Fruit fly (Drosophila melanogaster) whole organism, embryonic: ENCODE results near the gene bwa.

Experiments
- ATbp ChIP-seq: fragments of 200-800 bp; sonication (Bioruptor generic); optimal IDR thresholded peaks from 2 replicates; lab custom pipeline; 2017; ENCODE audit warnings: missing biosample characterization, mild to moderate bottlenecking, missing genetic modification characterization, missing genetic modification reagents
- Adf1 ChIP-seq: fragments of 200-800 bp; sonication (Bioruptor generic); IDR thresholded peaks from 2 replicates; pipeline ENCODE4 v1.3.6; 2022; ENCODE audit warnings: missing biosample characterization, missing genetic modification characterization
- Antp ChIP-seq: fragments of 200-800 bp; sonication (Bioruptor generic); optimal IDR thresholded peaks from 3 replicates; lab custom pipeline; 2016; ENCODE audit warnings: missing biosample characterization, missing genetic modification characterization
- CG11696 ChIP-seq: fragments of 200-800 bp; sonication (Bioruptor generic); IDR thresholded peaks from 2 replicates; pipeline ENCODE4 v1.3.6; 2022; ENCODE audit warnings: missing biosample characterization, missing genetic modification characterization
- CG1233 ChIP-seq: fragments of 200-800 bp; sonication (Bioruptor generic); optimal IDR thresholded peaks from 4 replicates; lab custom pipeline; 2018; ENCODE audit warnings: missing biosample characterization, mild to moderate bottlenecking, missing genetic modification characterization
- CG12942 ChIP-seq: fragments of 200-800 bp; sonication (Bioruptor generic); optimal IDR thresholded peaks from 3 replicates; lab custom pipeline; 2016; ENCODE audit warnings: missing biosample characterization, missing genetic modification characterization
- CG15601 ChIP-seq: fragments of 200-800 bp; sonication (Bioruptor generic); optimal IDR thresholded peaks from 3 replicates; lab custom pipeline; 2019; ENCODE audit warnings: missing biosample characterization, mild to moderate bottlenecking, missing genetic modification characterization, moderate library complexity
- CG1602 ChIP-seq: fragments of 200-800 bp; sonication (Bioruptor generic); optimal IDR thresholded peaks from 3 replicates; lab custom pipeline; 2016; ENCODE audit warnings: missing biosample characterization, missing genetic modification characterization
- CG16813 ChIP-seq: fragments of 200-800 bp; sonication (Bioruptor generic); IDR thresholded peaks from 3 replicates; pipeline ENCODE4 v1.3.6; 2022; ENCODE audit warnings: missing biosample characterization, missing genetic modification characterization; ENCODE audit not compliant: partially characterized antibody
- CG17829 ChIP-seq: fragments of 200-800 bp; optimal IDR thresholded peaks from 2 replicates; lab custom pipeline; 2019; ENCODE audit warnings: missing biosample characterization, mild to moderate bottlenecking, missing genetic modification characterization, moderate library complexity
- CG2199 ChIP-seq: fragments of 200-800 bp; sonication (Bioruptor generic); IDR thresholded peaks from 3 replicates; pipeline ENCODE4 v1.3.6; 2022; ENCODE audit warnings: missing biosample characterization, missing genetic modification characterization
- CG2712 ChIP-seq: fragments of 200-800 bp; optimal IDR thresholded peaks from 3 replicates; lab custom pipeline; 2019; ENCODE audit warnings: missing biosample characterization, mild to moderate bottlenecking, missing genetic modification characterization, moderate library complexity
- CG4328 ChIP-seq: fragments of 200-800 bp; sonication (Bioruptor generic); optimal IDR thresholded peaks from 3 replicates; lab custom pipeline; 2017; ENCODE audit warnings: missing biosample characterization, missing genetic modification reagents, missing genetic modification characterization
- CG4820 ChIP-seq: fragments of 200-800 bp; sonication (Bioruptor generic); optimal IDR thresholded peaks from 3 replicates; lab custom pipeline; 2016; ENCODE audit warnings: missing biosample characterization, missing genetic modification characterization
- CG5180 ChIP-seq: fragments of 200-800 bp; sonication (Bioruptor generic); optimal IDR thresholded peaks from 3 replicates; lab custom pipeline; 2017; ENCODE audit warnings: missing biosample characterization, missing genetic modification characterization, mild to moderate bottlenecking, moderate library complexity, missing genetic modification reagents
- CG7786 ChIP-seq: fragments of 200-800 bp; sonication (Bioruptor generic); optimal IDR thresholded peaks from 2 replicates; lab custom pipeline; 2016; ENCODE audit warnings: missing biosample characterization, missing genetic modification characterization
- CG7963 ChIP-seq: fragments of 200-800 bp; sonication (Bioruptor generic); IDR thresholded peaks from 3 replicates; pipeline ENCODE4 v1.3.6; 2022; ENCODE audit warnings: missing biosample characterization, missing genetic modification characterization; ENCODE audit not compliant: partially characterized antibody
- CG8478 ChIP-seq: fragments of >200 bp; optimal IDR thresholded peaks from 2 replicates; lab custom pipeline; 2018
- CG9609 ChIP-seq: fragments of 200-800 bp; sonication (Bioruptor generic); optimal IDR thresholded peaks from 3 replicates; lab custom pipeline; 2016; ENCODE audit warnings: missing biosample characterization, missing genetic modification characterization
- D19A ChIP-seq: fragments of 200-800 bp; optimal IDR thresholded peaks from 3 replicates; lab custom pipeline; 2019; ENCODE audit warnings: missing biosample characterization, mild to moderate bottlenecking, missing genetic modification characterization, moderate library complexity
- Fer1 ChIP-seq: fragments of 200-800 bp; sonication (Bioruptor generic); optimal IDR thresholded peaks from 2 replicates; lab custom pipeline; 2017; ENCODE audit warnings: missing biosample characterization, mild to moderate bottlenecking, missing genetic modification characterization
- H2.0 ChIP-seq: fragments of 200-800 bp; sonication (Bioruptor generic); IDR thresholded peaks from 2 replicates; pipeline ENCODE4 v1.3.6; 2022; ENCODE audit warnings: missing biosample characterization, missing genetic modification characterization
- HLH54F ChIP-seq: fragments of 200-800 bp; sonication (Bioruptor generic); optimal IDR thresholded peaks from 3 replicates; lab custom pipeline; 2016; ENCODE audit warnings: missing biosample characterization, missing genetic modification characterization
- Mad ChIP-seq: fragments of 200-800 bp; sonication (Bioruptor generic); optimal IDR thresholded peaks from 2 replicates; lab custom pipeline; 2016; ENCODE audit warnings: missing biosample characterization, missing genetic modification characterization
- NK7.1 ChIP-seq: fragments of 200-800 bp; sonication (Bioruptor generic); optimal IDR thresholded peaks from 3 replicates; lab custom pipeline; 2016; ENCODE audit warnings: missing biosample characterization, missing genetic modification characterization
- Nf-YC ChIP-seq: fragments of 200-800 bp; optimal IDR thresholded peaks from 3 replicates; lab custom pipeline; 2019; ENCODE audit warnings: missing biosample characterization, mild to moderate bottlenecking, missing genetic modification characterization, moderate library complexity
- Opbp ChIP-seq: fragments of 200-800 bp; sonication (Bioruptor generic); IDR thresholded peaks from 3 replicates; pipeline ENCODE4 v1.3.6; 2022; ENCODE audit warnings: missing biosample characterization, missing genetic modification characterization; ENCODE audit not compliant: partially characterized antibody
- Optix ChIP-seq: fragments of 200-800 bp; sonication (Bioruptor generic); IDR thresholded peaks from 3 replicates; pipeline ENCODE4 v1.3.6; 2022; ENCODE audit warnings: missing biosample characterization, missing genetic modification characterization
- Rx ChIP-seq: fragments of 200-800 bp; sonication (Bioruptor generic); IDR thresholded peaks from 2 replicates; pipeline ENCODE4 v1.3.6; 2022; ENCODE audit warnings: missing biosample characterization, missing genetic modification characterization
- Scr ChIP-seq: fragments of 200-800 bp; sonication (Bioruptor generic); IDR thresholded peaks from 2 replicates; pipeline ENCODE4 v1.3.6; 2022; ENCODE audit warnings: missing biosample characterization, missing genetic modification characterization; ENCODE audit not compliant: partially characterized antibody
- bsh ChIP-seq, 2 experiments: fragments of 200-800 bp; sonication (Bioruptor generic); optimal IDR thresholded peaks; 2 replicates each; lab custom pipeline; 2017 to 2018; ENCODE audit warnings: mild to moderate bottlenecking in 2 of 2, missing biosample characterization in 2 of 2, missing genetic modification characterization in 2 of 2, moderate library complexity in 1 of 2
- dati ChIP-seq: fragments of 200-800 bp; sonication (Bioruptor generic); IDR thresholded peaks from 2 replicates; pipeline ENCODE4 v1.3.6; 2022; ENCODE audit warnings: missing biosample characterization, missing genetic modification characterization
- disco-r ChIP-seq: fragments of 200-800 bp; sonication (Bioruptor generic); optimal IDR thresholded peaks from 2 replicates; lab custom pipeline; 2016; ENCODE audit warnings: missing biosample characterization, missing genetic modification characterization
- eyg ChIP-seq: fragments of 200-800 bp; sonication (Bioruptor generic); optimal IDR thresholded peaks from 3 replicates; lab custom pipeline; 2016; ENCODE audit warnings: missing biosample characterization, missing genetic modification characterization
- gsb-n ChIP-seq: fragments of 200-800 bp; sonication (Bioruptor generic); optimal IDR thresholded peaks from 3 replicates; lab custom pipeline; 2018; ENCODE audit warnings: missing biosample characterization, mild to moderate bottlenecking, missing genetic modification characterization
- gt ChIP-seq: fragments of 200-800 bp; sonication (Bioruptor generic); IDR thresholded peaks from 2 replicates; pipeline ENCODE4 v1.3.6; 2022; ENCODE audit warnings: missing biosample characterization, missing genetic modification characterization
- hbn ChIP-seq: fragments of 200-800 bp; sonication (Bioruptor generic); IDR thresholded peaks from 2 replicates; pipeline ENCODE4 v1.3.6; 2022; ENCODE audit warnings: missing biosample characterization, missing genetic modification characterization; ENCODE audit not compliant: partially characterized antibody
- lilli ChIP-seq: fragments of 200-800 bp; sonication (Bioruptor generic); optimal IDR thresholded peaks from 3 replicates; lab custom pipeline; 2016; ENCODE audit warnings: missing biosample characterization, missing genetic modification characterization
- maf-S ChIP-seq: fragments of 200-800 bp; sonication (Bioruptor generic); optimal IDR thresholded peaks from 2 replicates; lab custom pipeline; 2016; ENCODE audit warnings: missing biosample characterization, missing genetic modification characterization
- nmo ChIP-seq: fragments of 200-800 bp; sonication (Bioruptor generic); optimal IDR thresholded peaks from 2 replicates; lab custom pipeline; 2018; ENCODE audit warnings: missing biosample characterization, mild to moderate bottlenecking, missing genetic modification characterization, moderate library complexity
- otp ChIP-seq: fragments of 200-800 bp; sonication (Bioruptor generic); IDR thresholded peaks from 3 replicates; pipeline ENCODE4, ENCODE4 v1.3.6; 2022; ENCODE audit warnings: missing biosample characterization, missing genetic modification characterization
- p53 ChIP-seq: fragments of 200-800 bp; sonication (Bioruptor generic); optimal IDR thresholded peaks from 2 replicates; lab custom pipeline; 2016; ENCODE audit warnings: missing biosample characterization, missing genetic modification characterization
- phol ChIP-seq: fragments of 200-800 bp; sonication (Bioruptor generic); optimal IDR thresholded peaks from 3 replicates; lab custom pipeline; 2018; ENCODE audit warnings: missing biosample characterization, mild to moderate bottlenecking, missing genetic modification characterization, moderate library complexity
- pita ChIP-seq: fragments of 200-800 bp; sonication (Bioruptor generic); optimal IDR thresholded peaks from 2 replicates; lab custom pipeline; 2017; ENCODE audit warnings: missing biosample characterization, mild to moderate bottlenecking, missing genetic modification characterization
- pros ChIP-seq: fragments of 200-800 bp; sonication (Bioruptor generic); optimal IDR thresholded peaks from 3 replicates; lab custom pipeline; 2019; ENCODE audit warnings: missing biosample characterization, mild to moderate bottlenecking, missing genetic modification characterization, moderate library complexity
- salm ChIP-seq: fragments of 200-800 bp; sonication (Bioruptor generic); optimal IDR thresholded peaks from 2 replicates; lab custom pipeline; 2018; ENCODE audit warnings: missing biosample characterization, mild to moderate bottlenecking, missing genetic modification characterization
- stc ChIP-seq: fragments of 200-800 bp; sonication (Bioruptor generic); IDR thresholded peaks from 2 replicates; pipeline ENCODE4 v1.3.6; 2022; ENCODE audit warnings: missing biosample characterization, missing genetic modification characterization
- sug ChIP-seq: fragments of 200-800 bp; optimal IDR thresholded peaks from 2 replicates; lab custom pipeline; 2019; ENCODE audit warnings: missing biosample characterization, mild to moderate bottlenecking, missing genetic modification characterization, moderate library complexity
- tx ChIP-seq: fragments of 200-800 bp; sonication (Bioruptor generic); optimal IDR thresholded peaks from 2 replicates; lab custom pipeline; 2016; ENCODE audit warnings: missing biosample characterization, missing genetic modification characterization

bwa gene

DNA sequence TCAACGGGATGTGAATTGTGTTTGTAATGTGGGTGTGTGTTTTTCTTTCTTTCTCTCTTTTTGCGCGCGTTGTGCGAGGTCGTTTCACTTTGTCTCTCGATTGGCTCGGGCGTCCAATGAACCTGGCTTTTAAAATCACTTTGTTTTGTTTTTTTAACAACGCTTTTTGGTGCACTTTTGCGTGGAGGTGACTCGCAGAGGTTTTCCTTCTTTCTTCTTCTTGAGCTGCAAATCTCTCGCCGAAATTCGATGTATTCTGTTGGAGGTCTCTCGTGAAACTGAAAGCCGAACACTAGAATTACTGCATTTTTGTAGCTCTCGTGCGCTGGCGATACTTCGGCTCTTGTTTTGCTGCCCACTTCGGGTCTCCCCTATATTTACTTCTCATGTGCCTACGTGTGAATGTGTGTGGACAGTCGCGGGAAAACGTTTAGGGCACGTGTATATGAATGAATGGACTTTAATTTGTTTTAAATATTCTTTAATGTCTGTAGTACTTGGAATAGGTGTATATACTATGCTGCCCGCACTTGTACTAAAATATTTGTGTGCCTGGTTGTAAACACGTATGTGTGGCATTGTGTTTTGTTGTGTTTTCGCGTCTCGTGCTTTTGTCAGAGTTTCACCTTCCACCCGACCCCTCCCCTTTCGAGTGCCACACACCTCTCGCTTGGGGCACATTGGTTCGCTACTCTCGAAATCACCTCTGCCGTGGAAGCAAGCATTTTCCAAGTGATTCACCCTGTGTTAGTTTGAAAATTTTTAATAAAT is 18.8 kb downstream of the bwa start, which contains the start of gene fok (continued):
- TF ChIP-seq gsb-n (tag; lab: Kevin White, UChicago) = peak; percentile 96
- TF ChIP-seq maf-S (GFP tag; lab: Kevin White, UChicago) = peak; percentile 94
- peak; percentile 94 to 96 for TF ChIP-seq bsh (GFP tag; optimal IDR thresholded peaks at IDR 0.05; lab: Kevin White, UChicago)
- peak; percentile 99 for TF ChIP-seq Fer1 (GFP tag; lab: Kevin White, UChicago)
- TF ChIP-seq pita (GFP tag; lab: Kevin White, UChicago) = no peak
- peak; percentile 100 for TF ChIP-seq CG11696
- TF ChIP-seq phol (tag; lab: Kevin White, UChicago) = peak; percentile 93
- peak; percentile 99 for TF ChIP-seq CG4328
- TF ChIP-seq disco-r (GFP tag; lab: Kevin White, UChicago) = peak; percentile 92
- no peak for TF ChIP-seq CG7963 (GFP tag; lab: Robert Waterston, UW)
- TF ChIP-seq CG12942 (GFP tag; lab: Kevin White, UChicago) = peak; percentile 86
- peak; percentile 92 for TF ChIP-seq Mad (GFP tag; lab: Kevin White, UChicago)
- TF ChIP-seq CG5180 = peak; percentile 92
- TF ChIP-seq H2.0 (GFP tag; lab: Robert Waterston, UW) = peak; percentile 91
- TF ChIP-seq CG15601 (tag; lab: Kevin White, UChicago) = peak; percentile 95
- peak; percentile 96 for TF ChIP-seq CG7786 (GFP tag; lab: Kevin White, UChicago)
- TF ChIP-seq otp = peak; percentile 86
- peak; percentile 93 for TF ChIP-seq CG4820 (GFP tag; lab: Kevin White, UChicago)
- 0 out of 3 replicates have a peak, but pooled peaks have one; percentile 28 for TF ChIP-seq Opbp (GFP tag; lab: Robert Waterston, UW)
- peak; percentile 29; the same call in 1 of the 2 replicates for TF ChIP-seq Scr
- TF ChIP-seq CG1602 (GFP tag; lab: Kevin White, UChicago) = peak; percentile 91
- TF ChIP-seq CG2199 = peak; percentile 82; the same call in 2 of the 3 replicates
- peak; percentile 97 for TF ChIP-seq CG2712 (tag; lab: Kevin White, UChicago)
- peak; percentile 98 for TF ChIP-seq sug (tag; lab: Kevin White, UChicago)
- TF ChIP-seq lilli (GFP tag; lab: Kevin White, UChicago) = peak; percentile 97
- TF ChIP-seq Antp (GFP tag; lab: Kevin White, UChicago) = peak; percentile 93
- peak; percentile 92 for TF ChIP-seq Nf-YC (tag; lab: Kevin White, UChicago)
- peak; percentile 88 for TF ChIP-seq Optix
- TF ChIP-seq dati = peak; percentile 45; the same call in 1 of the 2 replicates
- peak; percentile 97 for TF ChIP-seq CG17829 (tag; lab: Kevin White, UChicago)
- TF ChIP-seq HLH54F (GFP tag; lab: Kevin White, UChicago) = peak; percentile 95
- no peak for TF ChIP-seq CG8478 (lab: Kevin White, UChicago)
- TF ChIP-seq nmo (GFP tag; lab: Kevin White, UChicago) = peak; percentile 97
- peak; percentile 97 for TF ChIP-seq ATbp (GFP tag; lab: Kevin White, UChicago)
- TF ChIP-seq eyg (GFP tag; lab: Kevin White, UChicago) = peak; percentile 93
- peak; percentile 89 for TF ChIP-seq stc (GFP tag; lab: Robert Waterston, UW)
- TF ChIP-seq CG16813 = peak; percentile 44; the same call in 1 of the 3 replicates
- peak; percentile 79 for TF ChIP-seq p53
- peak; percentile 97 for TF ChIP-seq salm (tag; lab: Kevin White, UChicago)
- TF ChIP-seq tx (GFP tag; lab: Kevin White, UChicago) = peak; percentile 88
- TF ChIP-seq gt = peak; percentile 74
- TF ChIP-seq CG9609 = peak; percentile 92
- TF ChIP-seq hbn = no peak
- peak; percentile 91 for TF ChIP-seq pros (GFP tag; lab: Kevin White, UChicago)
- TF ChIP-seq CG1233 (GFP tag; lab: Kevin White, UChicago) = peak; percentile 97
- TF ChIP-seq D19A = peak; percentile 95
- TF ChIP-seq NK7.1 (GFP tag; lab: Kevin White, UChicago) = peak; percentile 94
- peak; percentile 87 for TF ChIP-seq Adf1 (GFP tag; lab: Robert Waterston, UW)
- TF ChIP-seq Rx (GFP tag; lab: Robert Waterston, UW) = peak; percentile 68; the same call in 1 of the 2 replicates
